Worm (Caenorhabditis elegans) whole organism, mixed stage, embryonic: ENCODE measurements around the gene cest-16.

Source experiments
- M03D4.4 ChIP-seq: sonication (generic microtip); optimal IDR thresholded peaks from 2 replicates; lab custom pipeline; 2017; ENCODE audit warnings: mild to moderate bottlenecking, missing genetic modification characterization, missing compliant biosample characterization
- bed-3 ChIP-seq: fragments of 200-800 bp; sonication (Bioruptor generic); optimal IDR thresholded peaks from 3 replicates; lab custom pipeline; 2018; ENCODE audit warnings: mild to moderate bottlenecking, missing genetic modification characterization, moderate library complexity, missing compliant biosample characterization
- blmp-1 ChIP-seq: fragments of 150-350 bp; optimal IDR thresholded peaks from 2 replicates; lab custom pipeline; 2014; ENCODE audit warnings: missing biosample characterization, missing genetic modification characterization
- ceh-39 ChIP-seq: fragments of 150-350 bp; optimal IDR thresholded peaks from 2 replicates; lab custom pipeline; 2014; ENCODE audit warnings: missing biosample characterization, missing genetic modification characterization
- ceh-43 ChIP-seq: fragments of 200-800 bp; sonication (Bioruptor generic); optimal IDR thresholded peaks from 2 replicates; lab custom pipeline; 2018; ENCODE audit warnings: mild to moderate bottlenecking, missing genetic modification characterization, moderate library complexity, missing compliant biosample characterization
- ceh-83 ChIP-seq: fragments of 200-800 bp; sonication (Bioruptor generic); optimal IDR thresholded peaks from 2 replicates; lab custom pipeline; 2018; ENCODE audit warnings: mild to moderate bottlenecking, missing genetic modification characterization, missing compliant biosample characterization
- ces-1 ChIP-seq: fragments of 150-350 bp; optimal IDR thresholded peaks from 2 replicates; lab custom pipeline; 2014; ENCODE audit warnings: missing biosample characterization, missing genetic modification reagents, missing genetic modification characterization
- cnd-1 ChIP-seq: fragments of 200-800 bp; sonication (Bioruptor generic); optimal IDR thresholded peaks from 2 replicates; lab custom pipeline; 2018; ENCODE audit warnings: mild to moderate bottlenecking, missing genetic modification characterization, missing compliant biosample characterization
- drap-1 ChIP-seq: fragments of 200-800 bp; sonication (Bioruptor generic); optimal IDR thresholded peaks from 3 replicates; lab custom pipeline; 2018; ENCODE audit warnings: mild to moderate bottlenecking, missing genetic modification characterization, missing compliant biosample characterization
- elt-1 ChIP-seq: sonication (generic microtip); optimal IDR thresholded peaks from 2 replicates; lab custom pipeline; 2017; ENCODE audit warnings: missing genetic modification characterization, mild to moderate bottlenecking, missing compliant biosample characterization, antibody characterized with exemption, moderate library complexity, borderline replicate concordance; ENCODE audit not compliant: insufficient read depth
- elt-3 ChIP-seq: fragments of 150-350 bp; optimal IDR thresholded peaks from 2 replicates; lab custom pipeline; 2014; ENCODE audit warnings: missing biosample characterization, missing genetic modification characterization
- flh-1 ChIP-seq: fragments of 200-800 bp; sonication (Bioruptor generic); optimal IDR thresholded peaks from 2 replicates; lab custom pipeline; 2018; ENCODE audit warnings: mild to moderate bottlenecking, missing genetic modification characterization, moderate library complexity, missing compliant biosample characterization
- ham-2 ChIP-seq: fragments of 200-800 bp; sonication (Bioruptor generic); optimal IDR thresholded peaks from 2 replicates; lab custom pipeline; 2018; ENCODE audit warnings: mild to moderate bottlenecking, missing genetic modification characterization, missing compliant biosample characterization
- hlh-1 ChIP-seq: fragments of 150-350 bp; optimal IDR thresholded peaks from 2 replicates; lab custom pipeline; 2014; ENCODE audit warnings: missing biosample characterization, missing genetic modification reagents, missing genetic modification characterization
- lin-13 ChIP-seq: fragments of 150-350 bp; optimal IDR thresholded peaks from 2 replicates; lab custom pipeline; 2014; ENCODE audit warnings: missing biosample characterization, missing genetic modification characterization
- lin-32 ChIP-seq: fragments of 200-800 bp; sonication (Bioruptor generic); optimal IDR thresholded peaks from 2 replicates; lab custom pipeline; 2018; ENCODE audit warnings: mild to moderate bottlenecking, missing genetic modification characterization, missing compliant biosample characterization
- lsy-2 ChIP-seq: fragments of 150-350 bp; optimal IDR thresholded peaks from 2 replicates; lab custom pipeline; 2014; ENCODE audit warnings: missing biosample characterization, missing genetic modification characterization
- mab-5 ChIP-seq: fragments of 150-350 bp; optimal IDR thresholded peaks from 2 replicates; lab custom pipeline; 2014; ENCODE audit warnings: missing biosample characterization, missing genetic modification characterization
- mep-1 ChIP-seq: fragments of 150-350 bp; optimal IDR thresholded peaks from 2 replicates; lab custom pipeline; 2017; ENCODE audit warnings: missing biosample characterization, missing genetic modification reagents, missing genetic modification characterization, inconsistent platforms
- mls-2 ChIP-seq: sonication (generic microtip); optimal IDR thresholded peaks from 2 replicates; lab custom pipeline; 2016; ENCODE audit warnings: mild to moderate bottlenecking, missing genetic modification characterization, moderate library complexity, missing compliant biosample characterization
- nhr-12 ChIP-seq: fragments of 150-350 bp; optimal IDR thresholded peaks from 2 replicates; lab custom pipeline; 2014; ENCODE audit warnings: missing biosample characterization, missing genetic modification characterization
- nhr-2 ChIP-seq: fragments of 150-350 bp; optimal IDR thresholded peaks from 2 replicates; lab custom pipeline; 2014; ENCODE audit warnings: missing biosample characterization, missing genetic modification characterization
- nhr-237 ChIP-seq: fragments of 150-350 bp; optimal IDR thresholded peaks from 2 replicates; lab custom pipeline; 2014; ENCODE audit warnings: missing biosample characterization, missing genetic modification characterization
- nhr-28 ChIP-seq: fragments of 150-350 bp; optimal IDR thresholded peaks from 2 replicates; lab custom pipeline; 2014; ENCODE audit warnings: missing biosample characterization, missing genetic modification characterization
- nhr-76 ChIP-seq: sonication (generic microtip); optimal IDR thresholded peaks from 2 replicates; lab custom pipeline; 2017; ENCODE audit warnings: missing biosample characterization, missing genetic modification characterization
- pha-4 ChIP-seq: fragments of 150-350 bp; optimal IDR thresholded peaks from 2 replicates; lab custom pipeline; 2018; ENCODE audit warnings: missing biosample characterization, missing genetic modification reagents, missing genetic modification characterization
- sem-2 ChIP-seq: fragments of 200-800 bp; sonication (Bioruptor generic); optimal IDR thresholded peaks from 2 replicates; lab custom pipeline; 2018; ENCODE audit warnings: mild to moderate bottlenecking, missing genetic modification characterization, missing compliant biosample characterization
- snpc-4 ChIP-seq: fragments of 150-350 bp; optimal IDR thresholded peaks from 2 replicates; lab custom pipeline; 2014; ENCODE audit warnings: missing biosample characterization, missing genetic modification characterization
- sptf-1 ChIP-seq: sonication (generic microtip); optimal IDR thresholded peaks from 2 replicates; lab custom pipeline; 2017; ENCODE audit warnings: mild to moderate bottlenecking, missing genetic modification characterization, moderate library complexity, missing compliant biosample characterization
- tbx-8 ChIP-seq: fragments of 200-800 bp; sonication (Bioruptor generic); optimal IDR thresholded peaks from 2 replicates; lab custom pipeline; 2018; ENCODE audit warnings: mild to moderate bottlenecking, missing genetic modification characterization, moderate library complexity, missing compliant biosample characterization
- unc-120 ChIP-seq: sonication (generic microtip); optimal IDR thresholded peaks from 2 replicates; lab custom pipeline; 2017; ENCODE audit warnings: missing genetic modification characterization, missing compliant biosample characterization; ENCODE audit not compliant: poor library complexity, severe bottlenecking
- unc-39 ChIP-seq: fragments of 150-350 bp; optimal IDR thresholded peaks from 2 replicates; lab custom pipeline; 2014; ENCODE audit warnings: missing biosample characterization, missing genetic modification characterization
- unc-62 ChIP-seq: fragments of 150-350 bp; optimal IDR thresholded peaks from 2 replicates; lab custom pipeline; 2014; ENCODE audit warnings: missing biosample characterization, missing genetic modification reagents, missing genetic modification characterization
- zip-8 ChIP-seq: fragments of 150-350 bp; optimal IDR thresholded peaks from 2 replicates; lab custom pipeline; 2014; ENCODE audit warnings: missing biosample characterization, missing genetic modification characterization
- ztf-11 ChIP-seq: fragments of 150-350 bp; optimal IDR thresholded peaks from 2 replicates; lab custom pipeline; 2014; ENCODE audit warnings: missing biosample characterization, missing genetic modification characterization

Gene cest-16

ce11 chrX:6286154-6286553 lies 13.6 kb upstream of the cest-16 start:
- peak; percentile 52 for TF ChIP-seq cnd-1 (tag; lab: Kevin White, UChicago)
- TF ChIP-seq sem-2 (GFP tag; lab: Kevin White, UChicago) = peak; percentile 48
- TF ChIP-seq bed-3 (GFP tag; lab: Kevin White, UChicago) = peak; percentile 38
- no peak for TF ChIP-seq nhr-12 (tag; lab: Kevin White, UChicago)
- no peak for TF ChIP-seq pha-4 (tag; lab: Kevin White, UChicago)
- peak; percentile 10 for TF ChIP-seq flh-1 (GFP tag; lab: Kevin White, UChicago)
- no peak for TF ChIP-seq mab-5 (tag; lab: Kevin White, UChicago)
- TF ChIP-seq blmp-1 (tag; lab: Kevin White, UChicago) = no peak
- TF ChIP-seq drap-1 (GFP tag; lab: Kevin White, UChicago) = peak; percentile 48
- no peak for TF ChIP-seq nhr-28 (tag; lab: Kevin White, UChicago)
- TF ChIP-seq M03D4.4 = peak; percentile 65
- TF ChIP-seq elt-3 (tag; lab: Kevin White, UChicago) = no peak
- TF ChIP-seq sptf-1 (tag; lab: Kevin White, UChicago) = peak; percentile 63
- TF ChIP-seq ceh-83 = peak; percentile 70
- TF ChIP-seq mls-2 (tag; lab: Kevin White, UChicago) = peak; percentile 15
- TF ChIP-seq nhr-2 (tag; lab: Kevin White, UChicago) = no peak
- TF ChIP-seq nhr-76 = no peak
- peak; percentile 14 for TF ChIP-seq ham-2

- no peak for TF ChIP-seq lin-13 (tag; lab: Kevin White, UChicago)
- no peak for TF ChIP-seq lsy-2
- TF ChIP-seq nhr-237 (tag; lab: Kevin White, UChicago) = no peak
- TF ChIP-seq nhr-76 = no peak
- TF ChIP-seq ceh-43 (GFP tag; lab: Kevin White, UChicago) = no peak
- TF ChIP-seq sem-2 (GFP tag; lab: Kevin White, UChicago) = no peak
- TF ChIP-seq zip-8 = no peak
- TF ChIP-seq ceh-83 = no peak
- TF ChIP-seq mls-2 (tag; lab: Kevin White, UChicago) = no peak
- no peak for TF ChIP-seq snpc-4
- TF ChIP-seq bed-3 (GFP tag; lab: Kevin White, UChicago) = no peak
- no peak for TF ChIP-seq unc-39
- TF ChIP-seq, all 35 proteins: peak for 0
These were observed 10.7 kb upstream of the cest-16 start for ce11 chrX:6289038-6289437.

ce11 chrX:6291632-6292031 lies 8.1 kb upstream of the cest-16 start, which contains the start of gene lev-9:
Gene lev-9, minus strand, starts transcription at chrX:6291732.
- TF ChIP-seq ceh-39 (no peak), mep-1 (no peak), hlh-1 (tag; lab: Kevin White, UChicago) (peak; percentile 56), blmp-1 (tag; lab: Kevin White, UChicago) (no peak), lsy-2 (no peak), unc-120 (tag; lab: Kevin White, UChicago) (no peak)

- TF ChIP-seq sem-2 (GFP tag; lab: Kevin White, UChicago) (peak; percentile 89), flh-1 (GFP tag; lab: Kevin White, UChicago) (peak; percentile 79), lsy-2 (peak; percentile 57), ceh-43 (GFP tag; lab: Kevin White, UChicago) (peak; percentile 90), nhr-76 (no peak), sptf-1 (tag; lab: Kevin White, UChicago) (peak; percentile 97), unc-120 (tag; lab: Kevin White, UChicago) (peak; percentile 95), tbx-8 (peak; percentile 86), mep-1 (peak; percentile 11), unc-62 (peak; percentile 41), mab-5 (tag; lab: Kevin White, UChicago) (peak; percentile 51), pha-4 (tag; lab: Kevin White, UChicago) (peak; percentile 46), cnd-1 (tag; lab: Kevin White, UChicago) (peak; percentile 94), nhr-12 (tag; lab: Kevin White, UChicago) (no peak), ztf-11 (tag; lab: Kevin White, UChicago) (no peak), elt-3 (tag; lab: Kevin White, UChicago) (no peak), ceh-39 (peak; percentile 0), lin-32 (GFP tag; lab: Kevin White, UChicago) (peak; percentile 87), lin-13 (tag; lab: Kevin White, UChicago) (peak; percentile 29), ham-2 (peak; percentile 88), ces-1 (peak; percentile 20), nhr-28 (tag; lab: Kevin White, UChicago) (no peak), bed-3 (GFP tag; lab: Kevin White, UChicago) (peak; percentile 89), unc-39 (no peak), ceh-83 (peak; percentile 95), hlh-1 (tag; lab: Kevin White, UChicago) (peak; percentile 4), snpc-4 (no peak), zip-8 (no peak), mls-2 (tag; lab: Kevin White, UChicago) (peak; percentile 96), elt-1 (tag; lab: Kevin White, UChicago) (peak; percentile 47), nhr-237 (tag; lab: Kevin White, UChicago) (peak; percentile 32), M03D4.4 (peak; percentile 95), drap-1 (GFP tag; lab: Kevin White, UChicago) (peak; percentile 94), nhr-2 (tag; lab: Kevin White, UChicago) (peak; percentile 19)
These were observed 7.6 kb upstream of the cest-16 start for ce11 chrX:6292143-6292542.
